Fruit fly (Drosophila melanogaster) whole organism, embryonic: ENCODE results near the gene Gycalpha99B.

Experiments
- Ada2b ChIP-seq: fragments of 200-800 bp; sonication (Bioruptor generic); IDR thresholded peaks from 2 replicates; pipeline ENCODE4 v1.3.6; 2022; ENCODE audit warnings: missing biosample characterization, missing genetic modification characterization
- CG1024 ChIP-seq: fragments of 200-800 bp; sonication (Bioruptor generic); IDR thresholded peaks from 2 replicates; pipeline ENCODE4 v1.3.6; 2022; ENCODE audit warnings: missing biosample characterization, missing genetic modification characterization
- CG12744 ChIP-seq: fragments of 200-800 bp; sonication (Bioruptor generic); optimal IDR thresholded peaks from 2 replicates; lab custom pipeline; 2016; ENCODE audit warnings: missing biosample characterization, missing genetic modification characterization
- CG13624 ChIP-seq: fragments of 200-800 bp; sonication (Bioruptor generic); optimal IDR thresholded peaks from 2 replicates; lab custom pipeline; 2016; ENCODE audit warnings: missing biosample characterization, missing genetic modification characterization
- CG14667 ChIP-seq: fragments of 200-800 bp; sonication (Bioruptor generic); IDR thresholded peaks from 2 replicates; pipeline ENCODE4 v1.3.6; 2022; ENCODE audit warnings: missing biosample characterization, missing genetic modification characterization
- CG14710 ChIP-seq: fragments of 200-800 bp; sonication (Bioruptor generic); optimal IDR thresholded peaks from 3 replicates; lab custom pipeline; 2019; ENCODE audit warnings: missing biosample characterization, mild to moderate bottlenecking, missing genetic modification characterization, moderate library complexity
- CG16813 ChIP-seq: fragments of 200-800 bp; sonication (Bioruptor generic); IDR thresholded peaks from 3 replicates; pipeline ENCODE4 v1.3.6; 2022; ENCODE audit warnings: missing biosample characterization, missing genetic modification characterization; ENCODE audit not compliant: partially characterized antibody
- CG17568 ChIP-seq: fragments of 200-800 bp; sonication (Bioruptor generic); optimal IDR thresholded peaks from 2 replicates; lab custom pipeline; 2018; ENCODE audit warnings: missing biosample characterization, mild to moderate bottlenecking, missing genetic modification characterization, moderate library complexity
- CG18262 ChIP-seq: fragments of 200-800 bp; optimal IDR thresholded peaks from 3 replicates; lab custom pipeline; 2019; ENCODE audit warnings: missing biosample characterization, mild to moderate bottlenecking, missing genetic modification characterization, moderate library complexity
- CG2116 ChIP-seq: fragments of 200-800 bp; sonication (Bioruptor generic); optimal IDR thresholded peaks from 3 replicates; lab custom pipeline; 2018; ENCODE audit warnings: missing biosample characterization, mild to moderate bottlenecking, missing genetic modification characterization
- CG4820 ChIP-seq: fragments of 200-800 bp; sonication (Bioruptor generic); optimal IDR thresholded peaks from 3 replicates; lab custom pipeline; 2016; ENCODE audit warnings: missing biosample characterization, missing genetic modification characterization
- CG4854 ChIP-seq: fragments of 200-800 bp; sonication (Bioruptor generic); optimal IDR thresholded peaks from 2 replicates; lab custom pipeline; 2016; ENCODE audit warnings: missing biosample characterization, missing genetic modification characterization, inconsistent platforms
- CG6813 ChIP-seq: fragments of 200-800 bp; sonication (Bioruptor generic); optimal IDR thresholded peaks from 2 replicates; lab custom pipeline; 2017; ENCODE audit warnings: missing biosample characterization, missing genetic modification characterization, mild to moderate bottlenecking, moderate library complexity, missing genetic modification reagents
- CG7357 ChIP-seq: fragments of 200-800 bp; sonication (Bioruptor generic); IDR thresholded peaks from 3 replicates; pipeline ENCODE4 v1.3.6; 2022; ENCODE audit warnings: missing biosample characterization, missing genetic modification characterization
- CG7556 ChIP-seq: fragments of 200-800 bp; sonication (Bioruptor generic); optimal IDR thresholded peaks from 2 replicates; lab custom pipeline; 2017; ENCODE audit warnings: missing biosample characterization, mild to moderate bottlenecking, missing genetic modification characterization
- CG8281 ChIP-seq: fragments of 200-800 bp; sonication (Bioruptor generic); optimal IDR thresholded peaks from 2 replicates; lab custom pipeline; 2018; ENCODE audit warnings: missing biosample characterization, mild to moderate bottlenecking, missing genetic modification characterization, moderate library complexity
- D ChIP-seq, 2 experiments: fragments of 200-800 bp in 1 of 2; fragments of >200 bp in 1 of 2; sonication (Bioruptor generic) in 1 of 2; optimal IDR thresholded peaks; 2 replicates in 1 of 2; 3 replicates in 1 of 2; lab custom pipeline; 2017; ENCODE audit warnings: mild to moderate bottlenecking in 1 of 2, missing biosample characterization in 1 of 2, missing genetic modification characterization in 1 of 2, missing genetic modification reagents in 1 of 2
- Deaf1 ChIP-seq: fragments of 200-800 bp; optimal IDR thresholded peaks from 3 replicates; lab custom pipeline; 2019; ENCODE audit warnings: missing biosample characterization, mild to moderate bottlenecking, missing genetic modification characterization, moderate library complexity
- Dip2 ChIP-seq: fragments of 200-800 bp; sonication (Bioruptor generic); IDR thresholded peaks from 2 replicates; pipeline ENCODE4 v1.3.6; 2022; ENCODE audit warnings: missing biosample characterization, missing genetic modification characterization
- Dp ChIP-seq: fragments of 200-800 bp; sonication (Bioruptor generic); optimal IDR thresholded peaks from 2 replicates; lab custom pipeline; 2018; ENCODE audit warnings: missing biosample characterization, mild to moderate bottlenecking, missing genetic modification characterization, moderate library complexity
- Dref ChIP-seq: fragments of 200-800 bp; sonication (Bioruptor generic); IDR thresholded peaks from 2 replicates; pipeline ENCODE4 v1.3.6; 2022; ENCODE audit warnings: missing biosample characterization, missing genetic modification characterization
- E2f1 ChIP-seq: fragments of 200-800 bp; sonication (Bioruptor generic); IDR thresholded peaks from 2 replicates; pipeline ENCODE4 v1.3.6; 2022; ENCODE audit warnings: missing biosample characterization, missing genetic modification characterization
- Ets65A ChIP-seq: fragments of 200-800 bp; sonication (Bioruptor generic); peaks from one replicate; lab custom pipeline; 2016; ENCODE audit warnings: missing biosample characterization, missing genetic modification characterization
- HmgZ ChIP-seq: fragments of 200-800 bp; sonication (Bioruptor generic); optimal IDR thresholded peaks from 2 replicates; lab custom pipeline; 2018; ENCODE audit warnings: missing biosample characterization, mild to moderate bottlenecking, missing genetic modification characterization
- Hr3 ChIP-seq: fragments of 200-800 bp; sonication (Bioruptor generic); optimal IDR thresholded peaks from 3 replicates; lab custom pipeline; 2016; ENCODE audit warnings: missing biosample characterization, missing genetic modification characterization
- Hr51 ChIP-seq, 2 experiments: fragments of 200-800 bp; sonication (Bioruptor generic); optimal IDR thresholded peaks; 2 replicates in 1 of 2; 3 replicates in 1 of 2; lab custom pipeline; 2016 to 2018; ENCODE audit warnings: missing biosample characterization in 2 of 2, missing genetic modification characterization in 2 of 2, mild to moderate bottlenecking in 1 of 2, moderate library complexity in 1 of 2
- Jarid2 ChIP-seq: fragments of 200-800 bp; sonication (Bioruptor generic); optimal IDR thresholded peaks from 3 replicates; lab custom pipeline; 2017; ENCODE audit warnings: mild to moderate bottlenecking, missing biosample characterization, missing genetic modification reagents, missing genetic modification characterization
- Kr ChIP-seq: fragments of 200-800 bp; sonication (Bioruptor generic); optimal IDR thresholded peaks from 2 replicates; lab custom pipeline; 2017; ENCODE audit warnings: missing biosample characterization, mild to moderate bottlenecking, missing genetic modification characterization
- NC2β ChIP-seq: fragments of 200-800 bp; sonication (Bioruptor generic); optimal IDR thresholded peaks from 2 replicates; lab custom pipeline; 2016; ENCODE audit warnings: missing biosample characterization, missing genetic modification characterization
- Ptx1 ChIP-seq: fragments of 200-800 bp; sonication (Bioruptor generic); IDR thresholded peaks from 2 replicates; pipeline ENCODE4 v1.3.6; 2022; ENCODE audit warnings: missing biosample characterization, missing genetic modification characterization
- Side ChIP-seq: fragments of 200-800 bp; sonication (Bioruptor generic); optimal IDR thresholded peaks from 2 replicates; lab custom pipeline; 2016; ENCODE audit warnings: missing biosample characterization, missing genetic modification characterization
- Sox100B ChIP-seq: fragments of 200-800 bp; sonication (Bioruptor generic); optimal IDR thresholded peaks from 3 replicates; lab custom pipeline; 2018; ENCODE audit warnings: missing biosample characterization, mild to moderate bottlenecking, missing genetic modification characterization
- az2 ChIP-seq: fragments of 200-800 bp; sonication (Bioruptor generic); optimal IDR thresholded peaks from 3 replicates; lab custom pipeline; 2016; ENCODE audit warnings: missing biosample characterization, missing genetic modification characterization
- br ChIP-seq: fragments of >200 bp; optimal IDR thresholded peaks from 2 replicates; lab custom pipeline; 2017
- chm ChIP-seq: fragments of 200-800 bp; sonication (Bioruptor generic); IDR thresholded peaks from 2 replicates; pipeline ENCODE4 v1.3.6; 2022; ENCODE audit warnings: missing biosample characterization, missing genetic modification characterization
- crp ChIP-seq, 2 experiments: fragments of 200-800 bp; sonication (Bioruptor generic); optimal IDR thresholded peaks; 2 replicates in 1 of 2; 3 replicates in 1 of 2; lab custom pipeline; 2017; ENCODE audit warnings: missing biosample characterization in 2 of 2, missing genetic modification characterization in 2 of 2, mild to moderate bottlenecking in 1 of 2, moderate library complexity in 1 of 2
- dmrt11E ChIP-seq: fragments of 200-800 bp; sonication (Bioruptor generic); optimal IDR thresholded peaks from 3 replicates; lab custom pipeline; 2018; ENCODE audit warnings: missing biosample characterization, mild to moderate bottlenecking, missing genetic modification characterization, moderate library complexity
- fd96Cb ChIP-seq: fragments of 200-800 bp; sonication (Bioruptor generic); optimal IDR thresholded peaks from 2 replicates; lab custom pipeline; 2018; ENCODE audit warnings: missing biosample characterization, mild to moderate bottlenecking, missing genetic modification characterization, moderate library complexity
- gsb ChIP-seq: fragments of 200-800 bp; sonication (Bioruptor generic); IDR thresholded peaks from 2 replicates; pipeline ENCODE4 v1.3.6; 2022; ENCODE audit warnings: missing biosample characterization, missing genetic modification characterization
- klu ChIP-seq: fragments of 200-800 bp; sonication (Bioruptor generic); IDR thresholded peaks from 2 replicates; pipeline ENCODE4 v1.3.6; 2022; ENCODE audit warnings: missing biosample characterization, missing genetic modification characterization
- lilli ChIP-seq: fragments of 200-800 bp; sonication (Bioruptor generic); optimal IDR thresholded peaks from 3 replicates; lab custom pipeline; 2016; ENCODE audit warnings: missing biosample characterization, missing genetic modification characterization
- odd ChIP-seq: fragments of 200-800 bp; sonication (Bioruptor generic); optimal IDR thresholded peaks from 2 replicates; lab custom pipeline; 2017; ENCODE audit warnings: missing biosample characterization, mild to moderate bottlenecking, missing genetic modification characterization
- pho ChIP-seq: fragments of 200-800 bp; sonication (Bioruptor generic); optimal IDR thresholded peaks from 2 replicates; lab custom pipeline; 2016; ENCODE audit warnings: missing biosample characterization, missing genetic modification characterization
- sens ChIP-seq: fragments of 200-800 bp; sonication (Bioruptor generic); peaks from one replicate; lab custom pipeline; 2016; ENCODE audit warnings: missing biosample characterization, missing genetic modification characterization
- sim ChIP-seq: fragments of 200-800 bp; sonication (Bioruptor generic); IDR thresholded peaks from 2 replicates; pipeline ENCODE4 v1.3.6; 2022; ENCODE audit warnings: missing biosample characterization, missing genetic modification characterization
- sr ChIP-seq: fragments of 200-800 bp; sonication (Bioruptor generic); IDR thresholded peaks from 3 replicates; pipeline ENCODE4 v1.3.6; 2022; ENCODE audit warnings: missing biosample characterization, missing genetic modification characterization
- ssp ChIP-seq: fragments of 200-800 bp; sonication (Bioruptor generic); IDR thresholded peaks from 2 replicates; pipeline ENCODE4 v1.3.6; 2022; ENCODE audit warnings: missing biosample characterization, missing genetic modification characterization
- stc ChIP-seq: fragments of 200-800 bp; sonication (Bioruptor generic); IDR thresholded peaks from 2 replicates; pipeline ENCODE4 v1.3.6; 2022; ENCODE audit warnings: missing biosample characterization, missing genetic modification characterization
- tin ChIP-seq: fragments of 200-800 bp; sonication (Bioruptor generic); optimal IDR thresholded peaks from 3 replicates; lab custom pipeline; 2016; ENCODE audit warnings: missing biosample characterization, missing genetic modification characterization
- tna ChIP-seq: fragments of 200-800 bp; sonication (Bioruptor generic); IDR thresholded peaks from 2 replicates; pipeline ENCODE4 v1.3.6; 2022; ENCODE audit warnings: missing biosample characterization, missing genetic modification characterization; ENCODE audit not compliant: partially characterized antibody
- vfl ChIP-seq: fragments of 200-800 bp; sonication (Bioruptor generic); optimal IDR thresholded peaks from 2 replicates; lab custom pipeline; 2016; ENCODE audit warnings: missing biosample characterization, missing genetic modification characterization
- zfh2 ChIP-seq: fragments of 200-800 bp; sonication (Bioruptor generic); optimal IDR thresholded peaks from 2 replicates; lab custom pipeline; 2016; ENCODE audit warnings: missing biosample characterization, missing genetic modification characterization

Gycalpha99B gene

DNA sequence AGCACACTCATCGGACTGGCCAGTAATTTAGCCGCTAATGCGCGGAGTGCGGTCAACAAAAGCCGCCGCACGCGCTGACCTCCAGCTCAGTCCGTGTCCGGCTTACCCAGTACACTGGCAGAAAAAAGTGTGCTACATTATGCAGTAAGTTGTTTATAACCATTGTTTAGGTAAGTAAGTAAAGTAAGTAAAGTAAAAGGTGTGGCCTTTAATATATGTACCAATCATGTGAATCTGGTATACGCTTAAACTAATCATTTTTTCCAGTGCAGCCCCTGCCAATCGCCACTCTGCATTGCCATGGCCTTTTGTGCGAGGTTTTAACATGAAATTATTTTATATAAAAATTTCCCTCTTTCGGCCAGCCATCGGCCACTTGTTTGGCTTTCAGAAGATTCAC lies 29.1 kb downstream of the Gycalpha99B start (continued):
- TF ChIP-seq CG1024: no peak
- TF ChIP-seq crp (GFP tag; optimal IDR thresholded peaks at IDR 0.05; lab: Kevin White, UChicago): no peak
- no peak for TF ChIP-seq sim
- no peak for TF ChIP-seq stc (GFP tag; lab: Robert Waterston, UW)
- TF ChIP-seq lilli (GFP tag; lab: Kevin White, UChicago): no peak
- no peak for TF ChIP-seq br (lab: Kevin White, UChicago)
- TF ChIP-seq CG12744 (GFP tag; lab: Kevin White, UChicago): no peak
- TF ChIP-seq CG4820 (GFP tag; lab: Kevin White, UChicago): no peak
- TF ChIP-seq Kr: no peak
- no peak for TF ChIP-seq tin (GFP tag; lab: Kevin White, UChicago)
- no peak for TF ChIP-seq chm (GFP tag; lab: Robert Waterston, UW)
- TF ChIP-seq Jarid2 (GFP tag; lab: Kevin White, UChicago): no peak
- no peak for TF ChIP-seq E2f1 (GFP tag; lab: Robert Waterston, UW)
- TF ChIP-seq CG7357 (GFP tag; lab: Robert Waterston, UW): no peak
- no peak for TF ChIP-seq Side (GFP tag; lab: Kevin White, UChicago)
- no peak for TF ChIP-seq sr
- peak; percentile 46 for TF ChIP-seq dmrt11E
- TF ChIP-seq CG6813 (GFP tag; lab: Kevin White, UChicago): no peak
- TF ChIP-seq CG14710: no peak
- no peak for TF ChIP-seq HmgZ (tag; lab: Kevin White, UChicago)
- TF ChIP-seq CG14667 (GFP tag; lab: Robert Waterston, UW): no peak
- TF ChIP-seq Ets65A (GFP tag; lab: Kevin White, UChicago): no peak
- TF ChIP-seq vfl: no peak
- TF ChIP-seq fd96Cb (tag; lab: Kevin White, UChicago): peak; percentile 3
- no peak for TF ChIP-seq zfh2 (GFP tag; lab: Kevin White, UChicago)
- TF ChIP-seq Hr51 (GFP tag; optimal IDR thresholded peaks at IDR 0.05; lab: Kevin White, UChicago): no peak
- peak; percentile 11 for TF ChIP-seq az2 (GFP tag; lab: Kevin White, UChicago)
- TF ChIP-seq pho: no peak
- TF ChIP-seq Sox100B (GFP tag; lab: Kevin White, UChicago): no peak
- no peak for TF ChIP-seq Dp (GFP tag; lab: Kevin White, UChicago)
- TF ChIP-seq CG16813 (GFP tag; lab: Robert Waterston, UW): no peak
- 0 out of 2 replicates have a peak, but pooled peaks have one; percentile 15 for TF ChIP-seq Ada2b (GFP tag; lab: Robert Waterston, UW)
- no peak for TF ChIP-seq tna
- peak; percentile 33; the same call in 1 of the 2 replicates for TF ChIP-seq Ptx1 (GFP tag; lab: Robert Waterston, UW)
- TF ChIP-seq Deaf1 (tag; lab: Kevin White, UChicago): no peak
- no peak for TF ChIP-seq CG2116 (GFP tag; lab: Kevin White, UChicago)
- no peak for TF ChIP-seq CG4854 (GFP tag; lab: Kevin White, UChicago)
- no peak for TF ChIP-seq CG13624 (GFP tag; lab: Kevin White, UChicago)
- no peak for TF ChIP-seq D (optimal IDR thresholded peaks at IDR 0.05; lab: Kevin White, UChicago)
- TF ChIP-seq D (GFP tag; optimal IDR thresholded peaks at IDR 0.05; lab: Kevin White, UChicago): no peak
- TF ChIP-seq ssp (GFP tag; lab: Robert Waterston, UW): no peak
- TF ChIP-seq CG8281 (tag; lab: Kevin White, UChicago): no peak
- no peak for TF ChIP-seq CG17568 (GFP tag; lab: Kevin White, UChicago)
- no peak for TF ChIP-seq CG7556 (GFP tag; lab: Kevin White, UChicago)
- TF ChIP-seq Dref (GFP tag; lab: Robert Waterston, UW): no peak
- no peak for TF ChIP-seq Dip2 (GFP tag; lab: Robert Waterston, UW)
- peak; percentile 81 for TF ChIP-seq sens
- TF ChIP-seq Hr3 (GFP tag; lab: Kevin White, UChicago): no peak
- TF ChIP-seq klu: no peak
- TF ChIP-seq odd (GFP tag; lab: Kevin White, UChicago): no peak
- TF ChIP-seq NC2β (GFP tag; lab: Kevin White, UChicago): no peak
- TF ChIP-seq CG18262 (tag; lab: Kevin White, UChicago): no peak
- TF ChIP-seq gsb (GFP tag; lab: Robert Waterston, UW): no peak
